Worm (Caenorhabditis elegans): ENCODE data around the gene clec-224.

ce11 chrV:12137942-12138341 lies 41.3 kb downstream of the clec-224 start:
- TF ChIP-seq nhr-23 (tag; optimal IDR thresholded peaks at IDR 0.05) (no peak), nhr-11 (tag; optimal IDR thresholded peaks at IDR 0.05) (no peak), lin-13 (GFP tag; optimal IDR thresholded peaks at IDR 0.05) (no peak), ceh-16 (tag; optimal IDR thresholded peaks at IDR 0.05) (no peak), fos-1 (tag; optimal IDR thresholded peaks at IDR 0.05) (no peak), snpc-4 (tag; optimal IDR thresholded peaks at IDR 0.05) (no peak), nhr-129 (tag; optimal IDR thresholded peaks at IDR 0.05) (no peak), ama-1 (optimal IDR thresholded peaks at IDR 0.05) (no peak), ztf-4 (tag; optimal IDR thresholded peaks at IDR 0.05) (no peak), nhr-237 (tag; optimal IDR thresholded peaks at IDR 0.05) (no peak), aly-2 (tag; optimal IDR thresholded peaks at IDR 0.05) (no peak), alr-1 (tag; optimal IDR thresholded peaks at IDR 0.05) (no peak)

Measured in whole organism, L2 larva.